Worm (Caenorhabditis elegans): ENCODE measurements around the gene T10F2.2.

Gene T10F2.2

DNA sequence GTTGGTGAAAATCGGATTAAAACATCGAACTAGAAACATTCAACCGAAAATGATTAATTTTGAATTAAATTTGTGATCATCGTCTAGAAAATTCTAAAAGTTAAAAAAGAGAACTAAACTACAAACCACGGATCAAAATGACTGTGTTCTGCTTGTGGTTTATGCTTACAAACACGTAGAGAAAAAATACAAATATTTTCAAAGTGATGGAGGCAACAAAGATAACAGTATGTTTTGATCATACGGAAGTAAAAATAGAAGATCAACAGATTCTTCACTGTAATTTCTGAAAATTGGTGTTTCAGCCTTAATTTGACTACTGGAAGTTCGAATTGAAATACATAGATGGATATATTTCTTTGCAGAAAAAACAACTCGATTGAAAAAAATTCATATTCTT is 38.2 kb upstream of the T10F2.2 start:
- TF ChIP-seq nhr-237 (tag; optimal IDR thresholded peaks at IDR 0.05) (no peak), ceh-83 (GFP tag; optimal IDR thresholded peaks at IDR 0.05) (no peak), tbx-8 (GFP tag; optimal IDR thresholded peaks at IDR 0.05) (no peak), ztf-11 (tag; optimal IDR thresholded peaks at IDR 0.05) (no peak), unc-120 (tag; optimal IDR thresholded peaks at IDR 0.05; ENCODE audit: poor library complexity, severe bottlenecking) (no peak), drap-1 (GFP tag; optimal IDR thresholded peaks at IDR 0.05) (no peak), nhr-2 (tag; optimal IDR thresholded peaks at IDR 0.05) (no peak), pha-4 (tag; optimal IDR thresholded peaks at IDR 0.05) (no peak), sptf-1 (tag; optimal IDR thresholded peaks at IDR 0.05) (no peak), M03D4.4 (tag; optimal IDR thresholded peaks at IDR 0.05) (no peak), mep-1 (tag; optimal IDR thresholded peaks at IDR 0.05) (no peak), flh-1 (GFP tag; optimal IDR thresholded peaks at IDR 0.05) (no peak), hlh-1 (tag; optimal IDR thresholded peaks at IDR 0.05) (no peak)

DNA sequence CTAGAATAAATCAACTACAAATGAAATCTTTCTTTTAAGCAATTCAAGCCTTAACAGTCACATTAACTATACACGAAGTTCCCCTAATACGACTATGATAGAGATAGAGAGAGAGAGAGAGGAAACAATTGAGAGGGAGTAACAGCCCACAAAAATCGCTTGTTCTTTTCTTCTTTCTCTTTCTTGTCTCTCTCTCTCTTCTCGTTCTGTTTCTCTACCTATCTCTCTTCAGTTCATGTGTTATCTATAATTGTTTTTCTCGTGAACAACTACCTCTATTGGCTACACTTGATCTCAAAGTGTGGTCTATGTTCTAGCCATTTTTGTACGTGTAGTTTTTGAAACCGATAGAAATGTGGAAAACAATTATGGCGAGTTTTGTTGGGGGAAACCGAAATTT is 37.5 kb upstream of the T10F2.2 start:
- TF ChIP-seq nhr-28 (tag; optimal IDR thresholded peaks at IDR 0.05) (peak; percentile 18), cnd-1 (tag; optimal IDR thresholded peaks at IDR 0.05) (no peak), unc-120 (tag; optimal IDR thresholded peaks at IDR 0.05; ENCODE audit: poor library complexity, severe bottlenecking) (peak; percentile 66), mab-5 (tag; optimal IDR thresholded peaks at IDR 0.05) (no peak), nhr-237 (tag; optimal IDR thresholded peaks at IDR 0.05) (peak; percentile 1), ham-2 (GFP tag; optimal IDR thresholded peaks at IDR 0.05) (peak; percentile 25)

DNA sequence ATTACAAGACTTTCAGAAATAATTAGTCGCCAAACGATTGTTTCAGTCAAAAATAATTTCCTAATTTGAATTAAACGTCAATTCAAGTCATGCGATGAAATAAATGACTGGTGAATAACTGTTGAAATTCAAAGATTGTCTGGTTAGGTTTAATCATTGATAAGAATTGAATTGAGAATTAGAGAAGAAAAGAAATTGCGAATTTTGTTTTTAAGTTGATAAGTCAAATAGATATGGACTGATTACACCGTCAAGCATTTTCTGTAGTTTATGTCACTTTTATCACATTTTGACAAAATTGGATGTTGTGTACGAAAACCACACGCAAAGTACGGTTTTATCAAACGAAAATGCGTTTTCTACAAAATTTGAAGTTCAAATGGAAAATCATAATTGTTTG is 36.2 kb upstream of the T10F2.2 start:
- TF ChIP-seq tbx-8 (GFP tag; optimal IDR thresholded peaks at IDR 0.05) (no peak), sem-2 (GFP tag; optimal IDR thresholded peaks at IDR 0.05) (no peak), ceh-43 (GFP tag; optimal IDR thresholded peaks at IDR 0.05) (no peak), elt-1 (tag; optimal IDR thresholded peaks at IDR 0.05; ENCODE audit: borderline replicate concordance, insufficient read depth) (no peak), lin-32 (GFP tag; optimal IDR thresholded peaks at IDR 0.05) (no peak), ces-1 (GFP tag; optimal IDR thresholded peaks at IDR 0.05) (no peak), bed-3 (GFP tag; optimal IDR thresholded peaks at IDR 0.05) (no peak), ceh-83 (GFP tag; optimal IDR thresholded peaks at IDR 0.05) (no peak), lsy-2 (tag; optimal IDR thresholded peaks at IDR 0.05) (no peak), blmp-1 (tag; optimal IDR thresholded peaks at IDR 0.05) (no peak), mab-5 (tag; optimal IDR thresholded peaks at IDR 0.05) (no peak), pha-4 (tag; optimal IDR thresholded peaks at IDR 0.05) (no peak), nhr-237 (tag; optimal IDR thresholded peaks at IDR 0.05) (no peak), flh-1 (GFP tag; optimal IDR thresholded peaks at IDR 0.05) (no peak), ham-2 (GFP tag; optimal IDR thresholded peaks at IDR 0.05) (no peak), zip-8 (tag; optimal IDR thresholded peaks at IDR 0.05) (no peak), unc-39 (tag; optimal IDR thresholded peaks at IDR 0.05) (no peak), unc-62 (GFP tag; optimal IDR thresholded peaks at IDR 0.05) (no peak)

DNA sequence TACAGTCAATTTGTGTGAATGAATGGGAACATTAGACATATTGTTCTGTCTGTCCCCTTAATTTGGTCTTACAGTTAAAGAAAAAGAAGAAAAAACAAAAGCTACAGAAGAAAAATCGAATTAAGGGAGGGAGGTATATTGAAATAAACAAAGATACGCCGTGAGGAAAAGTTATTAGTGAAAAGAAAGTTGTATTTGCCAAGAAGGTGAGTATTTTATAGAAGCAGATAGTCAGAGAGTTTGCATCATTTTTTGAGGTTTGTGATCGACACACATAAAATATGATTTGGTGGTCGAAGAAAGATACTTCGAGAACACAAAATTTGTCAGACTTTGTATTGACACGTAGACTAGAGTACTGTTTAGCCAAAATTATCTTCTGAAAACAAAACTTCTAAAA is 35.2 kb upstream of the T10F2.2 start:
- TF ChIP-seq zip-8 (tag; optimal IDR thresholded peaks at IDR 0.05) = no peak
- TF ChIP-seq elt-1 (tag; optimal IDR thresholded peaks at IDR 0.05; ENCODE audit: borderline replicate concordance, insufficient read depth) = no peak
- no peak for TF ChIP-seq lsy-2 (tag; optimal IDR thresholded peaks at IDR 0.05)
- TF ChIP-seq ceh-39 (tag; optimal IDR thresholded peaks at IDR 0.05) = no peak
- TF ChIP-seq lin-32 (GFP tag; optimal IDR thresholded peaks at IDR 0.05) = no peak
- TF ChIP-seq mep-1 (tag; optimal IDR thresholded peaks at IDR 0.05) = no peak
- TF ChIP-seq hlh-1 (tag; optimal IDR thresholded peaks at IDR 0.05) = no peak
- no peak for TF ChIP-seq ces-1 (GFP tag; optimal IDR thresholded peaks at IDR 0.05)
- TF ChIP-seq ceh-83 (GFP tag; optimal IDR thresholded peaks at IDR 0.05) = no peak

DNA sequence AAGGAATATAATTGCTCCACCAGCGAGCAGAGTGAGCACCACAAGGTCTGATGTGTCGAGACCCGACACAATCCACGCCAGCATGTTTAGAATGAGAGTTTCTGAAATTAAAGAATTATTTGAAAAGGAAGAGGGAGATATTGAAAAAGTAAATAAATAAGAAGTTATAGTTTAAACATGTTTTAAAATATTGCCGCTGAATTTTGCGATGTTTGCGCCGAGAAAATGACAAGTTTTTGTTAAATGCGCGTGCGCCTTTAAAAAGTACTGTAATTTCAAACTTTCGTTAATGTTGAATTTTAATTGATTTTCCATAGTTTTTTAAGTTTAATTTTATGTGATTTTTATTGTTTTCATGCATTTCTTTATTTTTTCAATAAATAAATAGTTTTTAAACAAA is 34.5 kb upstream of the T10F2.2 start, which contains the start of gene emb-8:
emb-8 (minus strand) TSS at position 101 of the 400 bp plus-strand sequence.
- TF ChIP-seq blmp-1 (tag; optimal IDR thresholded peaks at IDR 0.05) = no peak
- no peak for TF ChIP-seq unc-39 (tag; optimal IDR thresholded peaks at IDR 0.05)
- TF ChIP-seq bed-3 (GFP tag; optimal IDR thresholded peaks at IDR 0.05) = no peak

Measured in whole organism, mixed stage, embryonic.